Fruit fly (Drosophila melanogaster) whole organism, adult: ENCODE data around the gene Syx1A.

Experiments
- CG33017 ChIP-seq: fragments of 200-800 bp; sonication (Bioruptor generic); optimal IDR thresholded peaks from 2 replicates; lab custom pipeline; 2018; ENCODE audit warnings: missing biosample characterization, mild to moderate bottlenecking, missing genetic modification characterization, moderate library complexity
- bab1 ChIP-seq: fragments of 200-800 bp; sonication (Bioruptor generic); optimal IDR thresholded peaks from 3 replicates; lab custom pipeline; 2019; ENCODE audit warnings: missing biosample characterization, mild to moderate bottlenecking, missing genetic modification characterization, moderate library complexity
- kay ChIP-seq: fragments of 200-800 bp; sonication (Bioruptor generic); peaks from one replicate; lab custom pipeline; 2016; ENCODE audit warnings: missing biosample characterization, missing genetic modification characterization, borderline replicate concordance
- ovo ChIP-seq: fragments of 200-800 bp; sonication (Bioruptor generic); optimal IDR thresholded peaks from 2 replicates; lab custom pipeline; 2016; ENCODE audit warnings: missing biosample characterization, missing genetic modification characterization

dm6 chr3R:24106059-24106631 is 582 bp upstream of the Syx1A start:
- TF ChIP-seq CG33017 (tag; lab: Kevin White, UChicago) (peak; percentile 77), ovo (GFP tag; lab: Kevin White, UChicago) (peak; percentile 5), kay (GFP tag; lab: Kevin White, UChicago) (no peak), bab1 (GFP tag; lab: Kevin White, UChicago) (peak; percentile 87)
